Fruit fly (Drosophila melanogaster) whole organism, embryonic: ENCODE results near the gene CG17032.

ENCODE experiments used
- Awh ChIP-seq: fragments of 200-800 bp; sonication (Bioruptor generic); IDR thresholded peaks from 2 replicates; pipeline ENCODE4, ENCODE4 v1.3.6; 2022; ENCODE audit warnings: missing biosample characterization, missing genetic modification characterization
- C15 ChIP-seq: fragments of 200-800 bp; sonication (Bioruptor generic); IDR thresholded peaks from 3 replicates; pipeline ENCODE4 v1.3.6; 2022; ENCODE audit warnings: missing biosample characterization, missing genetic modification characterization
- CG1024 ChIP-seq: fragments of 200-800 bp; sonication (Bioruptor generic); IDR thresholded peaks from 2 replicates; pipeline ENCODE4 v1.3.6; 2022; ENCODE audit warnings: missing biosample characterization, missing genetic modification characterization
- CG10462 ChIP-seq: fragments of 200-800 bp; sonication (Bioruptor generic); optimal IDR thresholded peaks from 2 replicates; lab custom pipeline; 2016; ENCODE audit warnings: missing biosample characterization, missing genetic modification characterization
- CG10979 ChIP-seq: fragments of 200-800 bp; sonication (Bioruptor generic); optimal IDR thresholded peaks from 2 replicates; lab custom pipeline; 2018; ENCODE audit warnings: missing biosample characterization, mild to moderate bottlenecking, missing genetic modification characterization, moderate library complexity
- CG12104 ChIP-seq: fragments of 200-800 bp; sonication (Bioruptor generic); optimal IDR thresholded peaks from 3 replicates; lab custom pipeline; 2016; ENCODE audit warnings: missing biosample characterization, missing genetic modification characterization
- CG12155 ChIP-seq: fragments of 200-800 bp; sonication (Bioruptor generic); optimal IDR thresholded peaks from 3 replicates; lab custom pipeline; 2016; ENCODE audit warnings: missing biosample characterization, missing genetic modification characterization
- CG12659 ChIP-seq: fragments of 200-800 bp; sonication (Bioruptor generic); optimal IDR thresholded peaks from 3 replicates; lab custom pipeline; 2017; ENCODE audit warnings: mild to moderate bottlenecking, missing biosample characterization, missing genetic modification reagents, missing genetic modification characterization
- CG13123 ChIP-seq: fragments of 200-800 bp; sonication (Bioruptor generic); optimal IDR thresholded peaks from 2 replicates; lab custom pipeline; 2016; ENCODE audit warnings: missing biosample characterization, missing genetic modification characterization
- CG13287 ChIP-seq: fragments of 200-800 bp; sonication (Bioruptor generic); IDR thresholded peaks from 2 replicates; pipeline ENCODE4 v1.3.6; 2022; ENCODE audit warnings: missing biosample characterization, missing genetic modification characterization; ENCODE audit not compliant: partially characterized antibody
- CG13424 ChIP-seq: fragments of 200-800 bp; sonication (Bioruptor generic); optimal IDR thresholded peaks from 2 replicates; lab custom pipeline; 2019; ENCODE audit warnings: missing biosample characterization, mild to moderate bottlenecking, missing genetic modification characterization, moderate library complexity
- CG14441 ChIP-seq: fragments of 200-800 bp; sonication (Bioruptor generic); IDR thresholded peaks from 2 replicates; pipeline ENCODE4 v1.3.6; 2022; ENCODE audit warnings: missing biosample characterization, missing genetic modification characterization
- CG1529 ChIP-seq: fragments of 200-800 bp; sonication (Bioruptor generic); optimal IDR thresholded peaks from 3 replicates; lab custom pipeline; 2018; ENCODE audit warnings: missing biosample characterization, missing genetic modification characterization
- CG17829 ChIP-seq: fragments of 200-800 bp; optimal IDR thresholded peaks from 2 replicates; lab custom pipeline; 2019; ENCODE audit warnings: missing biosample characterization, mild to moderate bottlenecking, missing genetic modification characterization, moderate library complexity
- CG18764 ChIP-seq: fragments of 200-800 bp; sonication (Bioruptor generic); optimal IDR thresholded peaks from 3 replicates; lab custom pipeline; 2016; ENCODE audit warnings: missing biosample characterization, missing genetic modification characterization
- CG31224 ChIP-seq: fragments of 200-800 bp; sonication (Bioruptor generic); IDR thresholded peaks from 2 replicates; pipeline ENCODE4 v1.3.6; 2022; ENCODE audit warnings: missing biosample characterization, missing genetic modification characterization
- CG31365 ChIP-seq: fragments of 200-800 bp; sonication (Bioruptor generic); optimal IDR thresholded peaks from 2 replicates; lab custom pipeline; 2018; ENCODE audit warnings: missing biosample characterization, mild to moderate bottlenecking, missing genetic modification characterization
- CG3163 ChIP-seq: fragments of 200-800 bp; sonication (Bioruptor generic); optimal IDR thresholded peaks from 3 replicates; lab custom pipeline; 2016; ENCODE audit warnings: missing biosample characterization, missing genetic modification characterization
- CG32767 ChIP-seq: fragments of 200-800 bp; sonication (Bioruptor generic); IDR thresholded peaks from 2 replicates; pipeline ENCODE4 v1.3.6; 2022; ENCODE audit warnings: missing biosample characterization, missing genetic modification characterization
- CG33213 ChIP-seq: fragments of 200-800 bp; sonication (Bioruptor generic); optimal IDR thresholded peaks from 3 replicates; lab custom pipeline; 2016; ENCODE audit warnings: missing biosample characterization, missing genetic modification characterization
- CG3995 ChIP-seq: fragments of 200-800 bp; sonication (Bioruptor generic); optimal IDR thresholded peaks from 3 replicates; lab custom pipeline; 2016; ENCODE audit warnings: missing biosample characterization, missing genetic modification characterization
- CG6791 ChIP-seq: fragments of 200-800 bp; sonication (Bioruptor generic); IDR thresholded peaks from 3 replicates; pipeline ENCODE4 v1.3.6; 2022; ENCODE audit warnings: missing biosample characterization, missing genetic modification characterization; ENCODE audit not compliant: partially characterized antibody
- CG7372 ChIP-seq: fragments of 200-800 bp; sonication (Bioruptor generic); IDR thresholded peaks from 2 replicates; pipeline ENCODE4 v1.3.6; 2022; ENCODE audit warnings: missing biosample characterization, missing genetic modification characterization
- CG7786 ChIP-seq: fragments of 200-800 bp; sonication (Bioruptor generic); optimal IDR thresholded peaks from 2 replicates; lab custom pipeline; 2016; ENCODE audit warnings: missing biosample characterization, missing genetic modification characterization
- CG8281 ChIP-seq: fragments of 200-800 bp; sonication (Bioruptor generic); optimal IDR thresholded peaks from 2 replicates; lab custom pipeline; 2018; ENCODE audit warnings: missing biosample characterization, mild to moderate bottlenecking, missing genetic modification characterization, moderate library complexity
- CHES-1-like ChIP-seq: fragments of 200-800 bp; sonication (Bioruptor generic); optimal IDR thresholded peaks from 2 replicates; lab custom pipeline; 2016; ENCODE audit warnings: missing biosample characterization, missing genetic modification characterization
- D19A ChIP-seq: fragments of 200-800 bp; optimal IDR thresholded peaks from 3 replicates; lab custom pipeline; 2019; ENCODE audit warnings: missing biosample characterization, mild to moderate bottlenecking, missing genetic modification characterization, moderate library complexity
- Dek ChIP-seq: fragments of 200-800 bp; sonication (Bioruptor generic); optimal IDR thresholded peaks from 3 replicates; lab custom pipeline; 2019; ENCODE audit warnings: missing biosample characterization, mild to moderate bottlenecking, missing genetic modification characterization, moderate library complexity
- HLHmδ ChIP-seq: fragments of 200-800 bp; sonication (Bioruptor generic); optimal IDR thresholded peaks from 2 replicates; lab custom pipeline; 2018; ENCODE audit warnings: missing biosample characterization, mild to moderate bottlenecking, missing genetic modification characterization, moderate library complexity
- Meics ChIP-seq: fragments of 200-800 bp; sonication (Bioruptor generic); optimal IDR thresholded peaks from 2 replicates; lab custom pipeline; 2017; ENCODE audit warnings: missing biosample characterization, mild to moderate bottlenecking, missing genetic modification characterization
- NC2β ChIP-seq: fragments of 200-800 bp; sonication (Bioruptor generic); optimal IDR thresholded peaks from 2 replicates; lab custom pipeline; 2016; ENCODE audit warnings: missing biosample characterization, missing genetic modification characterization
- Tbp ChIP-seq: fragments of >200 bp; optimal IDR thresholded peaks from 2 replicates; lab custom pipeline; 2018; ENCODE audit warnings: missing biosample characterization, missing genetic modification characterization
- Usf ChIP-seq: fragments of 200-800 bp; sonication (Bioruptor generic); optimal IDR thresholded peaks from 2 replicates; lab custom pipeline; 2017; ENCODE audit warnings: missing genotype, missing biosample characterization, missing genetic modification characterization
- ac ChIP-seq: fragments of 200-800 bp; sonication (Bioruptor generic); optimal IDR thresholded peaks from 3 replicates; lab custom pipeline; 2017; ENCODE audit warnings: missing biosample characterization, mild to moderate bottlenecking, missing genetic modification characterization
- ap ChIP-seq: fragments of 200-800 bp; sonication (Bioruptor generic); IDR thresholded peaks from 2 replicates; pipeline ENCODE4 v1.3.6; 2022; ENCODE audit warnings: missing biosample characterization, missing genetic modification characterization
- ase ChIP-seq: fragments of 200-800 bp; sonication (Bioruptor generic); IDR thresholded peaks from 3 replicates; pipeline ENCODE4 v1.3.6; 2022; ENCODE audit warnings: missing biosample characterization, missing genetic modification characterization
- bigmax ChIP-seq: fragments of 200-800 bp; sonication (Bioruptor generic); optimal IDR thresholded peaks from 2 replicates; lab custom pipeline; 2018; ENCODE audit warnings: missing biosample characterization, mild to moderate bottlenecking, missing genetic modification characterization
- caup ChIP-seq: fragments of 200-800 bp; sonication (Bioruptor generic); optimal IDR thresholded peaks from 3 replicates; lab custom pipeline; 2017; ENCODE audit warnings: missing biosample characterization, mild to moderate bottlenecking, missing genetic modification characterization, moderate library complexity; ENCODE audit not compliant: severe bottlenecking
- croc ChIP-seq: fragments of 200-800 bp; sonication (Bioruptor generic); conservative IDR thresholded peaks from 3 replicates; pipeline ENCODE4 v1.3.6; 2022; ENCODE audit warnings: missing biosample characterization, missing genetic modification characterization
- dimm ChIP-seq: fragments of 200-800 bp; sonication (Bioruptor generic); IDR thresholded peaks from 2 replicates; pipeline ENCODE4 v1.3.6; 2022; ENCODE audit warnings: missing biosample characterization, missing genetic modification characterization
- inv ChIP-seq: fragments of 200-800 bp; sonication (Bioruptor generic); IDR thresholded peaks from 2 replicates; pipeline ENCODE4 v1.3.6; 2022; ENCODE audit warnings: missing biosample characterization, missing genetic modification characterization; ENCODE audit not compliant: partially characterized antibody
- jumu ChIP-seq: fragments of 200-800 bp; sonication (Bioruptor generic); optimal IDR thresholded peaks from 3 replicates; lab custom pipeline; 2016; ENCODE audit warnings: missing biosample characterization, missing genetic modification characterization
- luna ChIP-seq: fragments of 200-800 bp; sonication (Bioruptor generic); optimal IDR thresholded peaks from 2 replicates; lab custom pipeline; 2016; ENCODE audit warnings: missing biosample characterization, missing genetic modification characterization
- mirr ChIP-seq: fragments of 200-800 bp; sonication (Bioruptor generic); optimal IDR thresholded peaks from 3 replicates; lab custom pipeline; 2018; ENCODE audit warnings: missing biosample characterization, mild to moderate bottlenecking, missing genetic modification characterization
- nom ChIP-seq: fragments of 200-800 bp; sonication (Bioruptor generic); optimal IDR thresholded peaks from 2 replicates; lab custom pipeline; 2017; ENCODE audit warnings: missing biosample characterization, missing genetic modification characterization, mild to moderate bottlenecking, moderate library complexity, missing genetic modification reagents
- pnt ChIP-seq: fragments of 200-800 bp; sonication (Bioruptor generic); optimal IDR thresholded peaks from 3 replicates; lab custom pipeline; 2016; ENCODE audit warnings: missing biosample characterization, missing genetic modification characterization
- pros ChIP-seq: fragments of 200-800 bp; sonication (Bioruptor generic); optimal IDR thresholded peaks from 3 replicates; lab custom pipeline; 2019; ENCODE audit warnings: missing biosample characterization, mild to moderate bottlenecking, missing genetic modification characterization, moderate library complexity
- rib ChIP-seq: fragments of 200-800 bp; sonication (Bioruptor generic); IDR thresholded peaks from 2 replicates; pipeline ENCODE4 v1.3.6; 2022; ENCODE audit warnings: missing biosample characterization, missing genetic modification characterization
- sd ChIP-seq: fragments of 200-800 bp; sonication (Bioruptor generic); optimal IDR thresholded peaks from 3 replicates; lab custom pipeline; 2018; ENCODE audit warnings: missing biosample characterization, mild to moderate bottlenecking, missing genetic modification characterization, moderate library complexity
- trh ChIP-seq: fragments of 200-800 bp; sonication (Bioruptor generic); optimal IDR thresholded peaks from 2 replicates; lab custom pipeline; 2016; ENCODE audit warnings: missing biosample characterization, missing genetic modification characterization

The CG17032 gene

DNA sequence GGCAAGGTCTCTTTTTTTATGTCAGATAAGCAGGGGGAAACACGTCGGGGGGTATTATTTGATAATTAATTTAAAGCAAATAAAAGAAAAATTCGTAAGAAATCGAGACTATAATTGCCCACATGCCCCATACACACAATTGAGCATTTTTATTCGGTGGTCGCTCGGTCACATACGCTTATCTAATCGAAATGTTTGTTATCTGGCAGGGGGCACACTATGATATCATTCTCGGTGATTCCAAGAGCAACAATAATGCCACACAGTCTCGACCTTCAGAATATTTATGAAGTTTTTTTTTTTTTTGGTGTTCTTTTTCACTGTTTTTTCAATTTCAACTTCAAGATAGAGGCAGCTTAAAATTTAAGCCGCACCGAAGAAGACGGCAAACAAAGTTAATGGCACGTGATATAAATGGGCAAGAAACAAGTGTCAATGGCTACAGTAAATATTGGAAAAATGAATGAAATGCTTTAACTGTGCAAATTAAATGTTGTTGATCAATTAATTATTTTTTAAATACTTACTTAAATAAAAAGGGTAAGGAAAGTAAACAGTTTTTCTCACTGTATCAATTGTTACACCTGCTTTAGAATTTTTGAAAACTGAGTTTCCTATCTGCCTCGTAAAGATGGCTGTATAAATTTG, 40.8 kb downstream of the CG17032 start (continued):
- no peak for TF ChIP-seq ac (GFP tag; lab: Kevin White, UChicago)
- TF ChIP-seq CG8281 (tag; lab: Kevin White, UChicago), result peak; percentile 46
- peak; percentile 48 for TF ChIP-seq mirr (GFP tag; lab: Kevin White, UChicago)
- peak; percentile 49; the same call in 1 of the 2 replicates for TF ChIP-seq CG31224
- peak; percentile 35 for TF ChIP-seq CG10979
- peak; percentile 30 for TF ChIP-seq CG12659 (GFP tag; lab: Kevin White, UChicago)
- no peak for TF ChIP-seq CG1529
- TF ChIP-seq dimm (GFP tag; lab: Robert Waterston, UW), result no peak
- 0 out of 3 replicates have a peak, but pooled peaks have one; percentile 51 for TF ChIP-seq C15
- peak; percentile 17 for TF ChIP-seq CG18764 (GFP tag; lab: Kevin White, UChicago)
- TF ChIP-seq HLHmδ (GFP tag; lab: Kevin White, UChicago), result no peak
- TF ChIP-seq Meics, result peak; percentile 46
- TF ChIP-seq D19A (tag; lab: Kevin White, UChicago), result peak; percentile 27
- TF ChIP-seq CG32767 (GFP tag; lab: Robert Waterston, UW), result 0 out of 2 replicates have a peak, but pooled peaks have one; percentile 28
- peak; percentile 37 for TF ChIP-seq CG14441 (GFP tag; lab: Robert Waterston, UW)
- no peak for TF ChIP-seq CG31365 (tag; lab: Kevin White, UChicago)
- TF ChIP-seq CG12155 (GFP tag; lab: Kevin White, UChicago), result peak; percentile 11
- no peak for TF ChIP-seq CG7786
- TF ChIP-seq CHES-1-like (GFP tag; lab: Kevin White, UChicago), result no peak
- peak; percentile 37 for TF ChIP-seq CG17829 (tag; lab: Kevin White, UChicago)
- no peak for TF ChIP-seq luna (GFP tag; lab: Kevin White, UChicago)

DNA sequence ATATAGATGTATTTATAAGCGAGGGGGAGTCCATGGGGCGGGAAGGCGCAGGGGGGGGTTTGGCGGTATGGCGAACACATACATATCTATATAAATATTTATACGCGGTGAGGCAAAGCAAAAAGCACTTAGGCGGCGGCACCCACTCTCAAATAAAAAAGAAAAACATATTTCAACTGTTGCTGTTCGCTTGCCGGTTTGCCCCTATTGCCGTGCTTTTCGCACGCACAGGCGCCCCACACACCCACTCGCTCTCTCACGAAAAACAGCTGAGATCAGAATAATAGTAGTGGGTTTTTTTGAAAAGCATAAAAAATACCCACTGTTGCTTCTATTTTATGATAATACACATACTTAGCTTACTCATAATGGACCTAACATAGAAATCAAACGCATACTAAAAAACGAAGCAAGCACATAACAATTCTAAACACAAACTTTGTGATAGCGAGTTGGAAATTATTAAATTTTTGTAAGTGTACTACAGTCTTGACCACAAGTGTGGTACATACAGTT, 42.6 kb downstream of the CG17032 start:
- peak; percentile 63 for TF ChIP-seq CG7372 (GFP tag; lab: Robert Waterston, UW)
- TF ChIP-seq bigmax (GFP tag; lab: Kevin White, UChicago), result no peak
- peak; percentile 32 for TF ChIP-seq pnt
- peak; percentile 82 for TF ChIP-seq CG13424 (tag; lab: Kevin White, UChicago)
- TF ChIP-seq inv (GFP tag; lab: Robert Waterston, UW), result no peak
- no peak for TF ChIP-seq CG10462 (GFP tag; lab: Kevin White, UChicago)
- no peak for TF ChIP-seq trh (GFP tag; lab: Kevin White, UChicago)
- peak; percentile 57 for TF ChIP-seq CG33213 (GFP tag; lab: Kevin White, UChicago)
- no peak for TF ChIP-seq nom
- TF ChIP-seq CG13287, result no peak
- TF ChIP-seq Usf (GFP tag; lab: Kevin White, UChicago), result peak; percentile 55
- TF ChIP-seq CG1024 (GFP tag; lab: Robert Waterston, UW), result no peak
- peak; percentile 54 for TF ChIP-seq NC2β (GFP tag; lab: Kevin White, UChicago)
- peak; percentile 88 for TF ChIP-seq Dek
- TF ChIP-seq croc, result no peak
- TF ChIP-seq CG13123 (GFP tag; lab: Kevin White, UChicago), result no peak
- TF ChIP-seq pros (GFP tag; lab: Kevin White, UChicago), result no peak
- no peak for TF ChIP-seq Awh
- TF ChIP-seq CG12104, result peak; percentile 44
- TF ChIP-seq ase (GFP tag; lab: Robert Waterston, UW), result no peak
- TF ChIP-seq Tbp (GFP tag; lab: Kevin White, UChicago), result no peak
- TF ChIP-seq sd (tag; lab: Kevin White, UChicago), result peak; percentile 93
- no peak for TF ChIP-seq ap (GFP tag; lab: Robert Waterston, UW)
- peak; percentile 50 for TF ChIP-seq CG3995 (GFP tag; lab: Kevin White, UChicago)
- TF ChIP-seq CG6791 (GFP tag; lab: Robert Waterston, UW), result no peak
- TF ChIP-seq rib (GFP tag; lab: Robert Waterston, UW), result peak; percentile 63
- TF ChIP-seq CG3163 (GFP tag; lab: Kevin White, UChicago), result peak; percentile 42
- peak; percentile 56 for TF ChIP-seq jumu
- peak; percentile 84 for TF ChIP-seq caup
